Fruit fly (Drosophila melanogaster) whole organism, embryonic: ENCODE data around the gene Tmhs.
A peak's percentile ranks its signal among the peaks of the same experiment; 100 is the strongest.

Source experiments
- Aef1 ChIP-seq: fragments of 200-800 bp; sonication (Bioruptor generic); IDR thresholded peaks from 3 replicates; pipeline ENCODE4 v1.3.6; 2022; ENCODE audit warnings: missing biosample characterization, missing genetic modification characterization
- Awh ChIP-seq: fragments of 200-800 bp; sonication (Bioruptor generic); IDR thresholded peaks from 2 replicates; pipeline ENCODE4, ENCODE4 v1.3.6; 2022; ENCODE audit warnings: missing biosample characterization, missing genetic modification characterization
- B-H1 ChIP-seq: fragments of 200-800 bp; sonication (Bioruptor generic); IDR thresholded peaks from 3 replicates; pipeline ENCODE4 v1.3.6; 2022; ENCODE audit warnings: missing biosample characterization, missing genetic modification characterization
- Blimp-1 ChIP-seq: fragments of 200-800 bp; sonication (Bioruptor generic); optimal IDR thresholded peaks from 3 replicates; lab custom pipeline; 2018; ENCODE audit warnings: missing biosample characterization, missing genetic modification characterization, mild to moderate bottlenecking, moderate library complexity, missing genetic modification reagents
- CG10979 ChIP-seq: fragments of 200-800 bp; sonication (Bioruptor generic); optimal IDR thresholded peaks from 2 replicates; lab custom pipeline; 2018; ENCODE audit warnings: missing biosample characterization, mild to moderate bottlenecking, missing genetic modification characterization, moderate library complexity
- CG11398 ChIP-seq: fragments of 200-800 bp; sonication (Bioruptor generic); optimal IDR thresholded peaks from 2 replicates; lab custom pipeline; 2016; ENCODE audit warnings: missing biosample characterization, missing genetic modification characterization
- CG14441 ChIP-seq: fragments of 200-800 bp; sonication (Bioruptor generic); IDR thresholded peaks from 2 replicates; pipeline ENCODE4 v1.3.6; 2022; ENCODE audit warnings: missing biosample characterization, missing genetic modification characterization
- CG15479 ChIP-seq: fragments of 200-800 bp; sonication (Bioruptor generic); optimal IDR thresholded peaks from 3 replicates; lab custom pipeline; 2019; ENCODE audit warnings: missing biosample characterization, mild to moderate bottlenecking, missing genetic modification characterization, moderate library complexity
- CG1602 ChIP-seq: fragments of 200-800 bp; sonication (Bioruptor generic); optimal IDR thresholded peaks from 3 replicates; lab custom pipeline; 2016; ENCODE audit warnings: missing biosample characterization, missing genetic modification characterization
- CG1603 ChIP-seq: fragments of 200-800 bp; sonication (Bioruptor generic); optimal IDR thresholded peaks from 2 replicates; lab custom pipeline; 2019; ENCODE audit warnings: missing biosample characterization, mild to moderate bottlenecking, missing genetic modification characterization, moderate library complexity
- CG16779 ChIP-seq: fragments of 200-800 bp; sonication (Bioruptor generic); IDR thresholded peaks from 2 replicates; pipeline ENCODE4 v1.3.6; 2022; ENCODE audit warnings: missing biosample characterization, missing genetic modification characterization
- CG17361 ChIP-seq: fragments of 200-800 bp; sonication (Bioruptor generic); IDR thresholded peaks from 3 replicates; pipeline ENCODE4 v1.3.6; 2022; ENCODE audit warnings: missing biosample characterization, missing genetic modification characterization
- CG18011 ChIP-seq: fragments of 200-800 bp; sonication (Bioruptor generic); optimal IDR thresholded peaks from 2 replicates; lab custom pipeline; 2017; ENCODE audit warnings: missing biosample characterization, missing genetic modification characterization, mild to moderate bottlenecking, moderate library complexity, missing genotype
- CG3407 ChIP-seq: fragments of 200-800 bp; sonication (Bioruptor generic); optimal IDR thresholded peaks from 2 replicates; lab custom pipeline; 2018; ENCODE audit warnings: missing biosample characterization, mild to moderate bottlenecking, missing genetic modification characterization
- CG4730 ChIP-seq: fragments of 200-800 bp; sonication (Bioruptor generic); IDR thresholded peaks from 2 replicates; pipeline ENCODE4 v1.3.6; 2022; ENCODE audit warnings: missing biosample characterization, missing genetic modification characterization
- CG5245 ChIP-seq: fragments of 200-800 bp; sonication (Bioruptor generic); optimal IDR thresholded peaks from 3 replicates; lab custom pipeline; 2016; ENCODE audit warnings: missing biosample characterization, missing genetic modification characterization
- CG7963 ChIP-seq: fragments of 200-800 bp; sonication (Bioruptor generic); IDR thresholded peaks from 3 replicates; pipeline ENCODE4 v1.3.6; 2022; ENCODE audit warnings: missing biosample characterization, missing genetic modification characterization; ENCODE audit not compliant: partially characterized antibody
- CG7987 ChIP-seq: fragments of 200-800 bp; sonication (Bioruptor generic); optimal IDR thresholded peaks from 2 replicates; lab custom pipeline; 2018; ENCODE audit warnings: missing biosample characterization, mild to moderate bottlenecking, missing genetic modification characterization, moderate library complexity
- CG9609 ChIP-seq: fragments of 200-800 bp; sonication (Bioruptor generic); optimal IDR thresholded peaks from 3 replicates; lab custom pipeline; 2016; ENCODE audit warnings: missing biosample characterization, missing genetic modification characterization
- CG9876 ChIP-seq: fragments of 200-800 bp; sonication (Bioruptor generic); optimal IDR thresholded peaks from 2 replicates; lab custom pipeline; 2016; ENCODE audit warnings: missing biosample characterization, missing genetic modification characterization
- CTCF ChIP-seq: fragments of 200-800 bp; sonication (Bioruptor generic); optimal IDR thresholded peaks from 2 replicates; lab custom pipeline; 2017; ENCODE audit warnings: missing biosample characterization, mild to moderate bottlenecking, missing genetic modification characterization, moderate library complexity
- D ChIP-seq, 2 experiments: fragments of 200-800 bp in 1 of 2; fragments of >200 bp in 1 of 2; sonication (Bioruptor generic) in 1 of 2; optimal IDR thresholded peaks; 2 replicates in 1 of 2; 3 replicates in 1 of 2; lab custom pipeline; 2017; ENCODE audit warnings: mild to moderate bottlenecking in 1 of 2, missing biosample characterization in 1 of 2, missing genetic modification characterization in 1 of 2, missing genetic modification reagents in 1 of 2
- Hand ChIP-seq: fragments of 200-800 bp; sonication (Bioruptor generic); optimal IDR thresholded peaks from 2 replicates; lab custom pipeline; 2017; ENCODE audit warnings: mild to moderate bottlenecking, missing biosample characterization, missing genetic modification reagents, missing genetic modification characterization
- NK7.1 ChIP-seq: fragments of 200-800 bp; sonication (Bioruptor generic); optimal IDR thresholded peaks from 3 replicates; lab custom pipeline; 2016; ENCODE audit warnings: missing biosample characterization, missing genetic modification characterization
- Ravus ChIP-seq: fragments of 200-800 bp; sonication (Bioruptor generic); IDR thresholded peaks from 2 replicates; pipeline ENCODE4 v1.3.6; 2022; ENCODE audit warnings: missing biosample characterization, missing genetic modification characterization
- Rfx ChIP-seq: fragments of 200-800 bp; sonication (Bioruptor generic); IDR thresholded peaks from 2 replicates; pipeline ENCODE4 v1.3.6; 2022; ENCODE audit warnings: missing biosample characterization, missing genetic modification characterization
- Sry-β ChIP-seq: fragments of 200-800 bp; sonication (Bioruptor generic); optimal IDR thresholded peaks from 2 replicates; lab custom pipeline; 2018; ENCODE audit warnings: missing biosample characterization, mild to moderate bottlenecking, missing genetic modification characterization, moderate library complexity
- Ssrp ChIP-seq: fragments of 200-800 bp; sonication (Bioruptor generic); optimal IDR thresholded peaks from 2 replicates; lab custom pipeline; 2018; ENCODE audit warnings: missing biosample characterization, mild to moderate bottlenecking, missing genetic modification characterization, moderate library complexity
- bigmax ChIP-seq: fragments of 200-800 bp; sonication (Bioruptor generic); optimal IDR thresholded peaks from 2 replicates; lab custom pipeline; 2018; ENCODE audit warnings: missing biosample characterization, mild to moderate bottlenecking, missing genetic modification characterization
- cg ChIP-seq: fragments of 200-800 bp; sonication (Bioruptor generic); optimal IDR thresholded peaks from 3 replicates; lab custom pipeline; 2019; ENCODE audit warnings: missing biosample characterization, mild to moderate bottlenecking, missing genetic modification characterization, moderate library complexity
- crol ChIP-seq: fragments of 200-800 bp; sonication (Bioruptor generic); IDR thresholded peaks from 2 replicates; pipeline ENCODE4 v1.3.6; 2022; ENCODE audit warnings: missing biosample characterization, missing genetic modification characterization
- eyg ChIP-seq: fragments of 200-800 bp; sonication (Bioruptor generic); optimal IDR thresholded peaks from 3 replicates; lab custom pipeline; 2016; ENCODE audit warnings: missing biosample characterization, missing genetic modification characterization
- fu2 ChIP-seq: fragments of 200-800 bp; sonication (Bioruptor generic); optimal IDR thresholded peaks from 2 replicates; lab custom pipeline; 2016; ENCODE audit warnings: missing biosample characterization, missing genetic modification characterization
- gce ChIP-seq: fragments of 200-800 bp; sonication (Bioruptor generic); IDR thresholded peaks from 3 replicates; pipeline ENCODE4 v1.3.6; 2022; ENCODE audit warnings: missing biosample characterization, missing genetic modification characterization
- gcm ChIP-seq: fragments of 200-800 bp; sonication (Bioruptor generic); optimal IDR thresholded peaks from 2 replicates; lab custom pipeline; 2019; ENCODE audit warnings: missing biosample characterization, mild to moderate bottlenecking, missing genetic modification characterization, moderate library complexity
- grau ChIP-seq: fragments of 200-800 bp; optimal IDR thresholded peaks from 3 replicates; lab custom pipeline; 2019; ENCODE audit warnings: missing biosample characterization, mild to moderate bottlenecking, missing genetic modification characterization, moderate library complexity
- hkb ChIP-seq, 2 experiments: fragments of 200-800 bp in 1 of 2; fragments of >200 bp in 1 of 2; sonication (Bioruptor generic) in 1 of 2; IDR thresholded peaks in 1 of 2; optimal IDR thresholded peaks in 1 of 2; 2 replicates each; pipeline versions ENCODE4 v1.3.6 to Lab custom; 2017 to 2022; ENCODE audit warnings: missing biosample characterization in 1 of 2, missing genetic modification characterization in 1 of 2
- kay ChIP-seq: fragments of 200-800 bp; sonication (Bioruptor generic); optimal IDR thresholded peaks from 2 replicates; lab custom pipeline; 2016; ENCODE audit warnings: missing biosample characterization, missing genetic modification characterization
- lbe ChIP-seq: fragments of 200-800 bp; sonication (Bioruptor generic); optimal IDR thresholded peaks from 2 replicates; lab custom pipeline; 2016; ENCODE audit warnings: missing biosample characterization, mild to moderate bottlenecking, missing genetic modification characterization
- maf-S ChIP-seq: fragments of 200-800 bp; sonication (Bioruptor generic); optimal IDR thresholded peaks from 2 replicates; lab custom pipeline; 2016; ENCODE audit warnings: missing biosample characterization, missing genetic modification characterization
- nau ChIP-seq: fragments of 200-800 bp; sonication (Bioruptor generic); optimal IDR thresholded peaks from 3 replicates; lab custom pipeline; 2017; ENCODE audit warnings: missing biosample characterization, mild to moderate bottlenecking, missing genetic modification characterization, missing genetic modification reagents
- nom ChIP-seq: fragments of 200-800 bp; sonication (Bioruptor generic); optimal IDR thresholded peaks from 2 replicates; lab custom pipeline; 2017; ENCODE audit warnings: missing biosample characterization, missing genetic modification characterization, mild to moderate bottlenecking, moderate library complexity, missing genetic modification reagents
- peb ChIP-seq: fragments of 200-800 bp; sonication (Bioruptor generic); IDR thresholded peaks from 2 replicates; pipeline ENCODE4 v1.3.6; 2022; ENCODE audit warnings: missing biosample characterization, missing genetic modification characterization
- row ChIP-seq: fragments of 200-800 bp; sonication (Bioruptor generic); IDR thresholded peaks from 3 replicates; pipeline ENCODE4 v1.3.6; 2022; ENCODE audit warnings: missing biosample characterization, missing genetic modification characterization
- schlank ChIP-seq: fragments of 200-800 bp; sonication (Bioruptor generic); optimal IDR thresholded peaks from 2 replicates; lab custom pipeline; 2018; ENCODE audit warnings: missing biosample characterization, mild to moderate bottlenecking, missing genetic modification characterization
- slbo ChIP-seq: fragments of 200-800 bp; sonication (Bioruptor generic); IDR thresholded peaks from 2 replicates; pipeline ENCODE4 v1.3.6; 2022; ENCODE audit warnings: missing biosample characterization, missing genetic modification characterization
- sob ChIP-seq: fragments of 200-800 bp; sonication (Bioruptor generic); IDR thresholded peaks from 2 replicates; pipeline ENCODE4 v1.3.6; 2022; ENCODE audit warnings: missing biosample characterization, missing genetic modification characterization
- tx ChIP-seq: fragments of 200-800 bp; sonication (Bioruptor generic); optimal IDR thresholded peaks from 2 replicates; lab custom pipeline; 2016; ENCODE audit warnings: missing biosample characterization, missing genetic modification characterization
- vvl ChIP-seq: fragments of 200-800 bp; sonication (Bioruptor generic); IDR thresholded peaks from 2 replicates; pipeline ENCODE4 v1.3.6; 2022; ENCODE audit warnings: missing biosample characterization, missing genetic modification characterization
- wor ChIP-seq: fragments of 200-800 bp; sonication (Bioruptor generic); IDR thresholded peaks from 2 replicates; pipeline ENCODE4 v1.3.6; 2022; ENCODE audit warnings: missing biosample characterization, missing genetic modification characterization
- zf30C ChIP-seq: fragments of 200-800 bp; sonication (Bioruptor generic); optimal IDR thresholded peaks from 3 replicates; lab custom pipeline; 2018; ENCODE audit warnings: missing biosample characterization, mild to moderate bottlenecking, missing genetic modification characterization

The Tmhs gene

DNA sequence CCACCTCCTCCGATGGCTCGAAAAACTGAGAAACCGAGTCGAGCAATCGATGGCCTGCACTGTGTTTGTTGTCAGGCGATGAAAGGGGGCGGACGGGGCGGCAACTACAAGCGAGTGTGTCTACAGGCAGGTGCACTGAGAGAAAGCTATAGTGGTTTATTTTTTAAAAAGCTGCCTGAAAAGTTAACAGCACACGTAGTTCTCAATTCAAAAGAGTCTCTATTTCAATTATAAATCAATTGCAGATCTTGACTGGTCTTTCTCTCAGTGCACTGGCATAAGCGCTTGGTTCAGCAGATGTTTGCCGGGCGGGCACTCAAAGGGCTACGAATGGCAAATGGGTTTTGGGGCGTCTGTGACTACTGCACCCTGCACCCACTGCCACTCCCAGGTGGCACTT is 4.8 kb upstream of the Tmhs start (continued):
- TF ChIP-seq crol (GFP tag; lab: Robert Waterston, UW) (no peak), CG3407 (GFP tag; lab: Kevin White, UChicago) (no peak), wor (GFP tag; lab: Robert Waterston, UW) (no peak), CG1602 (GFP tag; lab: Kevin White, UChicago) (no peak), B-H1 (GFP tag; lab: Robert Waterston, UW) (peak; percentile 25; the same call in 2 of the 3 replicates), CG16779 (GFP tag; lab: Robert Waterston, UW) (no peak), CG15479 (GFP tag; lab: Kevin White, UChicago) (no peak), CG14441 (peak; percentile 73), CG4730 (0 out of 2 replicates have a peak, but pooled peaks have one; percentile 29), cg (no peak), Blimp-1 (GFP tag; lab: Kevin White, UChicago) (peak; percentile 23), tx (GFP tag; lab: Kevin White, UChicago) (no peak), CG5245 (GFP tag; lab: Kevin White, UChicago) (peak; percentile 23), maf-S (GFP tag; lab: Kevin White, UChicago) (no peak), grau (tag; lab: Kevin White, UChicago) (peak; percentile 4), CG7963 (GFP tag; lab: Robert Waterston, UW) (no peak), lbe (no peak), hkb (optimal IDR thresholded peaks at IDR 0.05; lab: Kevin White, UChicago) (no peak), hkb (GFP tag; IDR thresholded peaks at IDR 0.05; lab: Robert Waterston, UW) (peak; percentile 57; the same call in 1 of the 2 replicates), kay (GFP tag; lab: Kevin White, UChicago) (no peak), CG10979 (tag; lab: Kevin White, UChicago) (peak; percentile 16), Hand (GFP tag; lab: Kevin White, UChicago) (no peak), fu2 (GFP tag; lab: Kevin White, UChicago) (no peak), row (GFP tag; lab: Robert Waterston, UW) (peak; percentile 60), Awh (GFP tag; lab: Robert Waterston, UW) (peak; percentile 30; the same call in 1 of the 2 replicates), gce (GFP tag; lab: Robert Waterston, UW) (peak; percentile 43; the same call in 1 of the 3 replicates), sob (GFP tag; lab: Robert Waterston, UW) (peak; percentile 49; the same call in 1 of the 2 replicates), peb (GFP tag; lab: Robert Waterston, UW) (no peak), slbo (GFP tag; lab: Robert Waterston, UW) (peak; percentile 39; the same call in 1 of the 2 replicates), zf30C (GFP tag; lab: Kevin White, UChicago) (no peak), CG11398 (no peak), CG18011 (GFP tag; lab: Kevin White, UChicago) (no peak), nom (GFP tag; lab: Kevin White, UChicago) (no peak), CG9876 (GFP tag; lab: Kevin White, UChicago) (no peak), Ssrp (tag; lab: Kevin White, UChicago) (no peak), CG9609 (no peak), vvl (GFP tag; lab: Robert Waterston, UW) (peak; percentile 80), gcm (GFP tag; lab: Kevin White, UChicago) (no peak), CG7987 (GFP tag; lab: Kevin White, UChicago) (no peak), bigmax (GFP tag; lab: Kevin White, UChicago) (no peak), CG1603 (peak; percentile 13), eyg (GFP tag; lab: Kevin White, UChicago) (no peak), Ravus (GFP tag; lab: Robert Waterston, UW) (no peak; the same call in 1 of the 2 replicates), CTCF (GFP tag; lab: Kevin White, UChicago) (no peak), nau (GFP tag; lab: Kevin White, UChicago) (no peak), D (optimal IDR thresholded peaks at IDR 0.05; lab: Kevin White, UChicago) (no peak), D (GFP tag; optimal IDR thresholded peaks at IDR 0.05; lab: Kevin White, UChicago) (peak; percentile 4), Sry-β (no peak), Rfx (GFP tag; lab: Robert Waterston, UW) (peak; percentile 78), schlank (tag; lab: Kevin White, UChicago) (no peak), NK7.1 (no peak), CG17361 (0 out of 3 replicates have a peak, but pooled peaks have one; percentile 37), Aef1 (GFP tag; lab: Robert Waterston, UW) (peak; percentile 66)
